Worm (Caenorhabditis elegans) whole organism, L4/young adult: ENCODE results near the gene W03H9.2.

Source experiments
- W03F9.2 ChIP-seq: fragments of 150-350 bp; optimal IDR thresholded peaks from 2 replicates; lab custom pipeline; 2014; ENCODE audit warnings: missing biosample characterization, missing genetic modification characterization
- dao-5 ChIP-seq: sonication (generic microtip); optimal IDR thresholded peaks from 2 replicates; lab custom pipeline; 2016; ENCODE audit warnings: missing genotype, missing genetic modification characterization, moderate library complexity, missing compliant biosample characterization
- him-1 ChIP-seq: sonication (generic microtip); optimal IDR thresholded peaks from 2 replicates; lab custom pipeline; 2016; ENCODE audit warnings: missing genotype, missing genetic modification reagents, missing genetic modification characterization, missing compliant biosample characterization

The W03H9.2 gene

DNA sequence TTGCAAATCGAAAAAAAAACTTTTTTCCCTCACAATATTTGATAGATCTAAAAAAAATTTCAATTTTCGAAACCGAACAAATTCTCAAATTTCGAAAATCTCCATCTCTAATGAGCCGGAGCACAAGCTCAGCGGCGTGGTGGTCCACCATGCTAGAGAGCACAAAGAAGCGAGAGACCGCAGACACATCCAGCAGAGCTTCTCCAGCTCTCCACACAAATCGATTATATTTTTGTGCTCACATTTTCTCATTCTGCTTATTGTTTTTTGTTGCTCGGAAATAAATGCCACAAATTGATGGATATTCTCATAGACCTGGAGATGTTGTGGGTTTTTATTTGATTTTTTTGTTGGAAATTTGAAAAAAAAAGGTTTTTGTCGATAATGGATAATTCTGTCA lies 41.6 kb downstream of the W03H9.2 start:
- TF ChIP-seq W03F9.2 (tag; lab: Kevin White, UChicago) (no peak), dao-5 (tag; lab: Kevin White, UChicago) (no peak), him-1 (tag; lab: Kevin White, UChicago) (no peak)

DNA sequence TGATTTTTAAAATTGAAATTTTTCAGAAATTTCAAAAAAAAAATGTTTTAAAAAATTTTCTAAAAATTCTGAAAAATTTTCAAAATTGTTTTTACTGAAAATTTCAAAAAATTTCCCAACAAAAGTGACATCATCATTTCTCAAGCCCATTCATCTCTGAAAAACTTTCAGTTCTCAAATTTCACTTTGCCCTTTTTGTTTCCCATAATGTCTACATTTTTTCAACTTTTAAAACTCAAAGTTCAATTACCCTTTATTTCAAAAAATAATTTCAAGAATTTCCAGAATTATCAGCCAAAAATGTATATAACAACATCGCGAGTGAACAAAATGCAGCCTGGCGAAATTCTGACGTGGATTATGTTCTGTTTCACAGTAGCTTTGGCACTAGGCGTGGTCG lies 42.7 kb downstream of the W03H9.2 start, which contains the start of gene bkip-1:
Gene bkip-1 (plus strand): TSS at position 301 of the 400 bp plus-strand sequence.
- TF ChIP-seq him-1 (tag; lab: Kevin White, UChicago) = no peak
- TF ChIP-seq dao-5 (tag; lab: Kevin White, UChicago) = no peak
- no peak for TF ChIP-seq W03F9.2 (tag; lab: Kevin White, UChicago)

DNA sequence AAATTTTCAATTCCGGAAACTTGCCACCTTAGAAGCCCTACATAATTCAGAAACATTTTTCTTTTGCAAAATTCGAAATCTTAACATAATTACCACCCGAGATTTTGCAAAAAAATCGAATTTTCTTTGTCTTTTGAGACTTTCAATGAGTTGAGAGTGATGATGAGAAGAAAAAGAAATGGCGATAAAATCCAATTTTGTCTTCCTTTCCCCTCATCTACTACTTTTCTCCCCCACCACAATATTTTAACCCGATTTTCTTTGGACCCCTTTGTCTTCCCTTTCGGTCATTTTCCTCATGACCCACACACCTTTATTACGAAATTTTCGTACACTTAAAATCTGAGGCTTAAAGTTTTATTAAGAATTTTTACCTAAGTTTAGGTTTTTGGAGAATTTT lies 45.3 kb downstream of the W03H9.2 start:
- no peak for TF ChIP-seq dao-5 (tag; lab: Kevin White, UChicago)
- TF ChIP-seq him-1 (tag; lab: Kevin White, UChicago) = no peak
- no peak for TF ChIP-seq W03F9.2 (tag; lab: Kevin White, UChicago)

DNA sequence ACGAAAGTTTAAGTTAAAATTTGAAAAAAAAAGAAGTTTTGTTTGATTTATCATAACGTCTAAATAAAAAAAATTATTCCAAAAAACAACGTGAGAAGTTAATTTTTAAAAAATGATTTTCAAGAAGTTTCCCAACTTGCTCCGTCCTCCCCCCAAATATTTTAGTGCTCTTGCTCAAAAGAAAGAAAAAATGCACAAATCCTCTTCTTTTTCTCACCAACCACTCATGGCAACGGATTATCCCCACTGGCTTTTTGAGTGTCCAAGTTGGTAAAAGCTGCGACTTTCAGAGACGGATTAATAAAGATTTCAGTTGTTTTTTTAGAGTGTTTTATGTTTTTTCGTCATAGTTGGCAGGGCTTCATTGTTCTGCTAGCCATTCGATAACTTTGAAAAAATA lies 46.2 kb downstream of the W03H9.2 start, which contains the start of gene Y39G8C.2:
Gene Y39G8C.2 (minus strand): TSS at position 101 of the 400 bp plus-strand sequence.
- no peak for TF ChIP-seq dao-5 (tag; lab: Kevin White, UChicago)
- TF ChIP-seq him-1 (tag; lab: Kevin White, UChicago) = no peak
- no peak for TF ChIP-seq W03F9.2 (tag; lab: Kevin White, UChicago)

DNA sequence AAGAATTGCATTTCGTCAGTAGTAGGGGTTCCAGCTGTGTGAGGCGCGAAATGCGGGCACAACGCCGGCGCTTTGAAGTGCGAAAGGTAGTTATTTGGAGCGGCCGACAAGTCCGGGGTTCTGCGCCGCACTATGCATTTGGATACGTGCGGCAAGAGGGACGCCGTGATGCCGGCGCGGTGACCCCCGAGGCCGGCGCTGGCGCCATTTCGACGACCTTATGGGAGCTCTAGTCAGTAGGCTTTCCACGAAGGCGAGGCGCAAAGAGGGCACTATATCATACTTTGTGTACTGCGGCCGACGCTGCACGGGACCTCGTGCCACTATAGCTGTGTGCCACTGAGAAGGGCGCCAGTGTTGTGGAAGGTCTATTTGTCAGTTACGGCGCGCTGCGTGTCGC lies 46.9 kb downstream of the W03H9.2 start:
- TF ChIP-seq W03F9.2 (tag; lab: Kevin White, UChicago) (no peak), dao-5 (tag; lab: Kevin White, UChicago) (no peak), him-1 (tag; lab: Kevin White, UChicago) (no peak)

DNA sequence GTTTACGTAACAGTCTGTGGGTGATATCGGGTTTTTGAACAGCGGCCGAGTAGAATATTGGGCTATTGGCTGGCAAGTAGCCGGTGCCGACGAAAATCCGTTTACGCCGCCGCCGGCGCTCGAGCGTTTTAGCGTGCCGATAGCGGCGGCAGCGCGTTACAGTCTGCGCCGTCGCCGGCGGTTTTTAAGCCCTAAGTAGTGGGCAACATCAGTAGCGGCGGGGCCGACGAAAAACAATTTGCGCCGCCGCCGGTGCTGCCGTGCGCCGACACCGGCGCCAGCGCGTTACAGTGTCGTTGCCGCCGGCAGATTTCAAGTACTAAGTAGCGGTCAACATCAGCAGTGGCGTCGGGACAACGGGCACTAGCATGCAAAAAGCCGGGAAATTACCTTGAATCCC lies 47.8 kb downstream of the W03H9.2 start:
- no peak for TF ChIP-seq W03F9.2 (tag; lab: Kevin White, UChicago)
- no peak for TF ChIP-seq dao-5 (tag; lab: Kevin White, UChicago)
- no peak for TF ChIP-seq him-1 (tag; lab: Kevin White, UChicago)

DNA sequence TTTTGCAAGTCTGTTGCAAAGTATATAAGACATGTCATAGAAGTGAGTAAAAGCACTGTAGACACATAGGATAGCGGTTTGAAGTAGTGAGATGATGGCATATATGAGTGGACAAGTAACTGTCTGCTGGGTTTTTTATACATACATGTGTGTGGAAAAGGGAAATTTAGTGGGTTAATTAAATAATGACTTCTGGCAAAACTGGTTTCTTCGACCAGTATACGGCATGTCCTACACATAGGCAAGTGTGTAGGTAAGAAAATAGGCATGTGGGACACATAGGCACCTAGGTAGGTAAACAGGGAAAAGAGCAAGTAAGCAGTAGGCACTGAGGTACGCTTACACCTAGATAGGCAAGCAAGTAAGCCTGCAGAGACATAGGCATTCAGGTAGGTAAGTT lies 49.1 kb downstream of the W03H9.2 start, which contains the start of gene col-87:
Gene col-87 (minus strand): TSS at position 101 of the 400 bp plus-strand sequence.
- no peak for TF ChIP-seq him-1 (tag; lab: Kevin White, UChicago)
